Worm (Caenorhabditis elegans) whole organism, mixed stage, embryonic: ENCODE results near the gene srsx-8.

Experiments used
- blmp-1 ChIP-seq: fragments of 150-350 bp; optimal IDR thresholded peaks from 2 replicates; lab custom pipeline; 2014; ENCODE audit warnings: missing biosample characterization, missing genetic modification characterization
- ceh-39 ChIP-seq: fragments of 150-350 bp; optimal IDR thresholded peaks from 2 replicates; lab custom pipeline; 2014; ENCODE audit warnings: missing biosample characterization, missing genetic modification characterization
- ceh-43 ChIP-seq: fragments of 200-800 bp; sonication (Bioruptor generic); optimal IDR thresholded peaks from 2 replicates; lab custom pipeline; 2018; ENCODE audit warnings: mild to moderate bottlenecking, missing genetic modification characterization, moderate library complexity, missing compliant biosample characterization
- ceh-83 ChIP-seq: fragments of 200-800 bp; sonication (Bioruptor generic); optimal IDR thresholded peaks from 2 replicates; lab custom pipeline; 2018; ENCODE audit warnings: mild to moderate bottlenecking, missing genetic modification characterization, missing compliant biosample characterization
- ces-1 ChIP-seq: fragments of 150-350 bp; optimal IDR thresholded peaks from 2 replicates; lab custom pipeline; 2014; ENCODE audit warnings: missing biosample characterization, missing genetic modification reagents, missing genetic modification characterization
- cnd-1 ChIP-seq: fragments of 200-800 bp; sonication (Bioruptor generic); optimal IDR thresholded peaks from 2 replicates; lab custom pipeline; 2018; ENCODE audit warnings: mild to moderate bottlenecking, missing genetic modification characterization, missing compliant biosample characterization
- drap-1 ChIP-seq: fragments of 200-800 bp; sonication (Bioruptor generic); optimal IDR thresholded peaks from 3 replicates; lab custom pipeline; 2018; ENCODE audit warnings: mild to moderate bottlenecking, missing genetic modification characterization, missing compliant biosample characterization
- flh-1 ChIP-seq: fragments of 200-800 bp; sonication (Bioruptor generic); optimal IDR thresholded peaks from 2 replicates; lab custom pipeline; 2018; ENCODE audit warnings: mild to moderate bottlenecking, missing genetic modification characterization, moderate library complexity, missing compliant biosample characterization
- ham-2 ChIP-seq: fragments of 200-800 bp; sonication (Bioruptor generic); optimal IDR thresholded peaks from 2 replicates; lab custom pipeline; 2018; ENCODE audit warnings: mild to moderate bottlenecking, missing genetic modification characterization, missing compliant biosample characterization
- hlh-1 ChIP-seq: fragments of 150-350 bp; optimal IDR thresholded peaks from 2 replicates; lab custom pipeline; 2014; ENCODE audit warnings: missing biosample characterization, missing genetic modification reagents, missing genetic modification characterization
- lin-32 ChIP-seq: fragments of 200-800 bp; sonication (Bioruptor generic); optimal IDR thresholded peaks from 2 replicates; lab custom pipeline; 2018; ENCODE audit warnings: mild to moderate bottlenecking, missing genetic modification characterization, missing compliant biosample characterization
- lsy-2 ChIP-seq: fragments of 150-350 bp; optimal IDR thresholded peaks from 2 replicates; lab custom pipeline; 2014; ENCODE audit warnings: missing biosample characterization, missing genetic modification characterization
- mab-5 ChIP-seq: fragments of 150-350 bp; optimal IDR thresholded peaks from 2 replicates; lab custom pipeline; 2014; ENCODE audit warnings: missing biosample characterization, missing genetic modification characterization
- mep-1 ChIP-seq: fragments of 150-350 bp; optimal IDR thresholded peaks from 2 replicates; lab custom pipeline; 2017; ENCODE audit warnings: missing biosample characterization, missing genetic modification reagents, missing genetic modification characterization, inconsistent platforms
- mls-2 ChIP-seq: sonication (generic microtip); optimal IDR thresholded peaks from 2 replicates; lab custom pipeline; 2016; ENCODE audit warnings: mild to moderate bottlenecking, missing genetic modification characterization, moderate library complexity, missing compliant biosample characterization
- nhr-12 ChIP-seq: fragments of 150-350 bp; optimal IDR thresholded peaks from 2 replicates; lab custom pipeline; 2014; ENCODE audit warnings: missing biosample characterization, missing genetic modification characterization
- nhr-237 ChIP-seq: fragments of 150-350 bp; optimal IDR thresholded peaks from 2 replicates; lab custom pipeline; 2014; ENCODE audit warnings: missing biosample characterization, missing genetic modification characterization
- nhr-28 ChIP-seq: fragments of 150-350 bp; optimal IDR thresholded peaks from 2 replicates; lab custom pipeline; 2014; ENCODE audit warnings: missing biosample characterization, missing genetic modification characterization
- sem-2 ChIP-seq: fragments of 200-800 bp; sonication (Bioruptor generic); optimal IDR thresholded peaks from 2 replicates; lab custom pipeline; 2018; ENCODE audit warnings: mild to moderate bottlenecking, missing genetic modification characterization, missing compliant biosample characterization
- snpc-4 ChIP-seq: fragments of 150-350 bp; optimal IDR thresholded peaks from 2 replicates; lab custom pipeline; 2014; ENCODE audit warnings: missing biosample characterization, missing genetic modification characterization
- sptf-1 ChIP-seq: sonication (generic microtip); optimal IDR thresholded peaks from 2 replicates; lab custom pipeline; 2017; ENCODE audit warnings: mild to moderate bottlenecking, missing genetic modification characterization, moderate library complexity, missing compliant biosample characterization
- unc-120 ChIP-seq: sonication (generic microtip); optimal IDR thresholded peaks from 2 replicates; lab custom pipeline; 2017; ENCODE audit warnings: missing genetic modification characterization, missing compliant biosample characterization; ENCODE audit not compliant: poor library complexity, severe bottlenecking
- unc-62 ChIP-seq: fragments of 150-350 bp; optimal IDR thresholded peaks from 2 replicates; lab custom pipeline; 2014; ENCODE audit warnings: missing biosample characterization, missing genetic modification reagents, missing genetic modification characterization
- zip-8 ChIP-seq: fragments of 150-350 bp; optimal IDR thresholded peaks from 2 replicates; lab custom pipeline; 2014; ENCODE audit warnings: missing biosample characterization, missing genetic modification characterization

srsx-8 gene

DNA sequence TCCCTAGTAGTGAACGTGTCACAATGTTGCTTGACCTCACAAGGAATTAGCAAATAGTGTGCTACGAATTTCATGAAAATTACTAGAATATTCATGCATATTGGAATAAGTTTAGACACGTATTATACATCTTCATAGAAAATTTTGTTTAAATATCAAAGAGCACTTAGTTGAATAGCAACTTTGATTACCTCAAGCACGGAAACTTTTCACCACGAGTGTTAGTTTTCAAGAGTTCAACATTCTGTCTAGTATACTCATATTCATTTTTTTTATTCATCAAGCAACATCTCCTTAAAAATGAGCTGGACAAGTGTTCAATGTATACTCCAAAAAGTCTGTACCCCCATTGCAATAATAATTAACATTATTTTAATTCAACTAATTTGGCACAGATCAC, 30.4 kb downstream of the srsx-8 start, which contains the start of gene str-243:
Gene str-243 (plus strand): TSS at position 301 of the 400 bp plus-strand sequence.
- TF ChIP-seq cnd-1 (tag; lab: Kevin White, UChicago) = no peak
- TF ChIP-seq nhr-12 = no peak

- TF ChIP-seq flh-1 (no peak), unc-120 (tag; lab: Kevin White, UChicago) (no peak), ceh-39 (tag; lab: Kevin White, UChicago) (no peak), lsy-2 (tag; lab: Kevin White, UChicago) (no peak), blmp-1 (no peak), nhr-28 (no peak), hlh-1 (no peak), nhr-237 (tag; lab: Kevin White, UChicago) (no peak), drap-1 (GFP tag; lab: Kevin White, UChicago) (no peak), mab-5 (tag; lab: Kevin White, UChicago) (no peak), unc-62 (no peak), ham-2 (GFP tag; lab: Kevin White, UChicago) (no peak), lin-32 (GFP tag; lab: Kevin White, UChicago) (no peak)
These were observed 31.1 kb downstream of the srsx-8 start, which contains the start of gene str-240 for ce11 chrV:1521845-1522244. Gene str-240 (minus strand): TSS chrV:1521945.

- no peak for TF ChIP-seq lin-32 (GFP tag; lab: Kevin White, UChicago)
These were observed 41.4 kb downstream of the srsx-8 start, which contains the start of gene nhr-260 for ce11 chrV:1511537-1511936. Gene nhr-260 (minus strand): TSS chrV:1511637.

DNA sequence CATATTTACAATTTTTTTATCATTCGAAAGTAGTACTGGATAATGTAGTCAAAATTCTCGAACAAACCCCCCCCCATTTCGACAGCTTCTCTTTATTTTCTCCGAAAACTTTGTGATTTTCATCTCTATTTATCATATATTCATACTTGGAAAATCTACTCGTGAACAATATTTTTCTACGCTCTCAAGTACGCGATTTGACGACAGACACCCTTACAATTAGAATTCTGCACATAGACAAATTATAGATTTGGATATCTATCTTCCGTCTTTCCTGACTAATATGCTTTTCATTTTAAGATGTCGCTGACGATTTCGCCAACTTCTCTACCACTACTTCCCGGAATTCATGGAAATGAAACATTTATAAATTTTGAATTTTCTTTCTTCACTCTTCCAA, 46.9 kb downstream of the srsx-8 start, which contains the start of gene sru-28:
Gene sru-28 (plus strand): TSS at position 301 of the 400 bp plus-strand sequence.
- TF ChIP-seq sem-2 (GFP tag; lab: Kevin White, UChicago) = no peak
- TF ChIP-seq mep-1 (tag; lab: Kevin White, UChicago) = no peak
- TF ChIP-seq mab-5 (tag; lab: Kevin White, UChicago) = no peak
- no peak for TF ChIP-seq lsy-2 (tag; lab: Kevin White, UChicago)
- no peak for TF ChIP-seq mls-2
- TF ChIP-seq nhr-28 = no peak
- TF ChIP-seq unc-120 (tag; lab: Kevin White, UChicago) = no peak
- no peak for TF ChIP-seq ceh-43
- no peak for TF ChIP-seq blmp-1
- TF ChIP-seq snpc-4 (tag; lab: Kevin White, UChicago) = no peak
- TF ChIP-seq ceh-83 (GFP tag; lab: Kevin White, UChicago) = no peak
- TF ChIP-seq ceh-39 (tag; lab: Kevin White, UChicago) = no peak
- no peak for TF ChIP-seq nhr-237 (tag; lab: Kevin White, UChicago)
- TF ChIP-seq hlh-1 = no peak
- TF ChIP-seq sptf-1 = no peak
- no peak for TF ChIP-seq cnd-1 (tag; lab: Kevin White, UChicago)
- TF ChIP-seq unc-62 = no peak
- TF ChIP-seq zip-8 (tag; lab: Kevin White, UChicago) = no peak
- no peak for TF ChIP-seq ces-1 (GFP tag; lab: Kevin White, UChicago)
- TF ChIP-seq, all 35 proteins: peak for 0
